Fruit fly (Drosophila melanogaster): ENCODE results near the gene PNKP.

DNA sequence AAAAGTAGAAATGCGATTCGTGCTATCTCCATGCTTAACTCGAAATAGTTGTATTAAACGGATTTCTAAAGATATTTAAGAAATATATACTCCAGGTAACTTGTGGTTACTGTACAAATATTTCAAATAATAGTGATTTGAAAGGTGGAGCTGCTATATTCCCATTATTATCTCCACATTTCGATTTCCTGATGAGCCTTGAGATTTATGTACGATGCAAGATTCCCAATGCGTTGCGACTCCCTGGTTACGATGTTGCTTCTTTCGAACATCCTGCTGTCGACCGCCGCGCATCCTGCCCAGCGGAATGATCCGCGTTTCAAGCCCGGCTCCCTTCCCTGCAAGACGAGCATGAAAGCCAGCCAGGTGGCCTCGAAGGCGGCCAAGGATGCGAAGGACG is 31.3 kb downstream of the PNKP start, which contains the start of the genes CG11694 and CG11698:
- TF ChIP-seq CG14655 (GFP tag; optimal IDR thresholded peaks at IDR 0.05) (no peak), CG8301 (tag; optimal IDR thresholded peaks at IDR 0.05) (no peak), Ets98B (GFP tag; IDR thresholded peaks at IDR 0.05) (no peak), D1 (tag; optimal IDR thresholded peaks at IDR 0.05) (no peak), CG12605 (GFP tag; IDR thresholded peaks at IDR 0.05) (no peak), Snoo (tag; optimal IDR thresholded peaks at IDR 0.05) (no peak)

Data from whole organism, pupa.